Fruit fly (Drosophila melanogaster) whole organism, pupa: ENCODE results near the gene CG17327.
A peak's percentile ranks its signal among the peaks of the same experiment; 100 is the strongest.

Experiments
- CG10348 ChIP-seq: fragments of 200-800 bp; sonication (Bioruptor generic); IDR thresholded peaks from 2 replicates; pipeline ENCODE4 v1.3.6; 2022; ENCODE audit warnings: missing biosample characterization, missing genetic modification characterization
- CG12605 ChIP-seq: fragments of 200-800 bp; sonication (Bioruptor generic); IDR thresholded peaks from 2 replicates; pipeline ENCODE4 v1.3.6; 2022; ENCODE audit warnings: missing biosample characterization, missing genetic modification characterization
- CG14655 ChIP-seq: fragments of 200-800 bp; sonication (Bioruptor generic); optimal IDR thresholded peaks from 3 replicates; lab custom pipeline; 2017; ENCODE audit warnings: mild to moderate bottlenecking, missing biosample characterization, missing genetic modification reagents, missing genetic modification characterization
- CG15710 ChIP-seq: fragments of 200-800 bp; sonication (Bioruptor generic); optimal IDR thresholded peaks from 2 replicates; lab custom pipeline; 2018; ENCODE audit warnings: missing biosample characterization, mild to moderate bottlenecking, missing genetic modification characterization, moderate library complexity
- CG32121 ChIP-seq: fragments of 200-800 bp; sonication (Bioruptor generic); IDR thresholded peaks from 2 replicates; pipeline ENCODE4 v1.3.6; 2022; ENCODE audit warnings: missing biosample characterization, missing genetic modification characterization
- CG34367 ChIP-seq: fragments of 200-800 bp; sonication (Bioruptor generic); optimal IDR thresholded peaks from 2 replicates; lab custom pipeline; 2018; ENCODE audit warnings: missing biosample characterization, mild to moderate bottlenecking, missing genetic modification characterization
- CG4496 ChIP-seq: fragments of 200-800 bp; sonication (Bioruptor generic); IDR thresholded peaks from 3 replicates; pipeline ENCODE4 v1.3.6; 2022; ENCODE audit warnings: missing biosample characterization, missing genetic modification characterization
- CG8159 ChIP-seq: fragments of 200-800 bp; sonication (Bioruptor generic); optimal IDR thresholded peaks from 3 replicates; lab custom pipeline; 2018; ENCODE audit warnings: missing biosample characterization, mild to moderate bottlenecking, missing genetic modification characterization, moderate library complexity
- CG8301 ChIP-seq: fragments of 200-800 bp; sonication (Bioruptor generic); optimal IDR thresholded peaks from 2 replicates; lab custom pipeline; 2018; ENCODE audit warnings: missing biosample characterization, mild to moderate bottlenecking, missing genetic modification characterization
- CG9948 ChIP-seq: fragments of 200-800 bp; sonication (Bioruptor generic); optimal IDR thresholded peaks from 2 replicates; lab custom pipeline; 2018; ENCODE audit warnings: missing biosample characterization, mild to moderate bottlenecking, missing genetic modification characterization, moderate library complexity
- D1 ChIP-seq: fragments of 200-800 bp; sonication (Bioruptor generic); optimal IDR thresholded peaks from 2 replicates; lab custom pipeline; 2018; ENCODE audit warnings: missing biosample characterization, mild to moderate bottlenecking, missing genetic modification characterization, moderate library complexity
- EcR ChIP-seq: fragments of 200-800 bp; sonication (Bioruptor generic); optimal IDR thresholded peaks from 3 replicates; lab custom pipeline; 2019; ENCODE audit warnings: missing biosample characterization, missing genetic modification characterization, mild to moderate bottlenecking, moderate library complexity, missing genetic modification reagents
- Ets98B ChIP-seq: fragments of 200-800 bp; sonication (Bioruptor generic); IDR thresholded peaks from 2 replicates; pipeline ENCODE4 v1.3.6; 2022; ENCODE audit warnings: missing biosample characterization, missing genetic modification characterization
- Pif1A ChIP-seq: fragments of 200-800 bp; sonication (Bioruptor generic); optimal IDR thresholded peaks from 3 replicates; lab custom pipeline; 2016; ENCODE audit warnings: missing biosample characterization, missing genetic modification characterization
- Pif1B ChIP-seq: fragments of 200-800 bp; sonication (Bioruptor generic); optimal IDR thresholded peaks from 3 replicates; lab custom pipeline; 2016; ENCODE audit warnings: missing biosample characterization, missing genetic modification characterization
- Snoo ChIP-seq: fragments of 200-800 bp; sonication (Bioruptor generic); optimal IDR thresholded peaks from 3 replicates; lab custom pipeline; 2017; ENCODE audit warnings: missing biosample characterization, mild to moderate bottlenecking, missing genetic modification characterization, inconsistent platforms
- fd96Ca ChIP-seq: fragments of 200-800 bp; sonication (Bioruptor generic); IDR thresholded peaks from 3 replicates; pipeline ENCODE4 v1.3.6; 2022; ENCODE audit warnings: missing biosample characterization, missing genetic modification characterization
- gl ChIP-seq: fragments of 200-800 bp; sonication (Bioruptor generic); optimal IDR thresholded peaks from 2 replicates; lab custom pipeline; 2018; ENCODE audit warnings: missing biosample characterization, mild to moderate bottlenecking, missing genetic modification characterization
- rn ChIP-seq: fragments of 200-800 bp; sonication (Bioruptor generic); IDR thresholded peaks from 2 replicates; pipeline ENCODE4 v1.3.6; 2022; ENCODE audit warnings: missing biosample characterization, missing genetic modification characterization

The CG17327 gene

DNA sequence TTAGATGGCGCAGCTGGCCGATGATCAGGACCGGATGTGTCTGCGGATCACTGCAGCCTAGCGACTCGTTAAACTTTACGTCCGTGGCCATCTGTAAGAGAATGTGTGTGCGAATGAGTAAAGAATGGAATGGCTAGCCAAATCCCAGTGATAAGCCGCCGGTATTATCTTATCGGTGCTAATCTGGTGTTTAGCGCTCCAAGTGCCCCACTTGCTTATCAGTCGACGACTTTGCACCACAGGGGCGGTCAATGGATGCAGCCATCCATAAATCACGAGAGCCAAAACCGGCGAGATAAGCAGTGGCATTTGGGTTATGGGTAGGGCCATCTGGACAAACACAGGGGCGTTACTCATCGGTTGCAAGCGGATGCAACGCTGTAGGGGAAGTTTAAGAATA is 37.3 kb downstream of the CG17327 start:
- TF ChIP-seq Pif1B (no peak), Pif1A (GFP tag; lab: Kevin White, UChicago) (no peak), CG14655 (no peak), CG12605 (no peak), EcR (GFP tag; lab: Kevin White, UChicago) (peak; percentile 47), rn (no peak), Ets98B (no peak), gl (tag; lab: Kevin White, UChicago) (no peak), D1 (tag; lab: Kevin White, UChicago) (no peak), CG9948 (no peak), CG8159 (tag; lab: Kevin White, UChicago) (no peak), CG4496 (GFP tag; lab: Robert Waterston, UW) (0 out of 3 replicates have a peak, but pooled peaks have one; percentile 16), CG10348 (GFP tag; lab: Robert Waterston, UW) (no peak), Snoo (no peak), CG34367 (tag; lab: Kevin White, UChicago) (no peak), CG8301 (tag; lab: Kevin White, UChicago) (no peak), CG32121 (GFP tag; lab: Robert Waterston, UW) (no peak)
- TF ChIP-seq, all 21 proteins: peak for 2

DNA sequence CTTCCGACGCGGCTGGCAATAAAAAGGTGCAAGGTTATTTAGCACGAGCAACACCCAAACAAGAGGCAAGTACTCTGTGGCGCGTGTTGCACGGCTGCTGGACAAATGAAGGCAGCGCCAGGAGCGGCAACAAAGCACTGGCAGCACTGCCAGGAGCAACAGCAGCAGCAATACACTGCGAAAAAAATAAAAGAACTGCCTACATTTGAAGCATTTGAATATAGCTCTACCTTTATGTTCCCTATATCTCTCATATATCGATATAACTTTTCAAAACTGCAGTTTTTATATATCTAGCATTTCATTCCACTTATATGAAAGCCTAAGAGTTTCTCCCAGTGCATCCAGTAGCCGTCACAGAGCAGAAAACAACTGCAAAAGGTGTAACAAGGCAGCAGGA is 40.1 kb downstream of the CG17327 start:
- TF ChIP-seq Ets98B (no peak), CG9948 (peak; percentile 20), CG4496 (GFP tag; lab: Robert Waterston, UW) (no peak), EcR (GFP tag; lab: Kevin White, UChicago) (no peak), D1 (tag; lab: Kevin White, UChicago) (no peak), CG12605 (no peak), gl (tag; lab: Kevin White, UChicago) (no peak), CG15710 (tag; lab: Kevin White, UChicago) (peak; percentile 44), Pif1A (GFP tag; lab: Kevin White, UChicago) (peak; percentile 31), CG8159 (tag; lab: Kevin White, UChicago) (peak; percentile 46), fd96Ca (GFP tag; lab: Robert Waterston, UW) (0 out of 3 replicates have a peak, but pooled peaks have one; percentile 9), CG34367 (tag; lab: Kevin White, UChicago) (peak; percentile 12), Snoo (no peak), CG14655 (no peak)
